2 fruit fly cellular contexts compared by ENCODE assay signal in the genomic region with DNA sequence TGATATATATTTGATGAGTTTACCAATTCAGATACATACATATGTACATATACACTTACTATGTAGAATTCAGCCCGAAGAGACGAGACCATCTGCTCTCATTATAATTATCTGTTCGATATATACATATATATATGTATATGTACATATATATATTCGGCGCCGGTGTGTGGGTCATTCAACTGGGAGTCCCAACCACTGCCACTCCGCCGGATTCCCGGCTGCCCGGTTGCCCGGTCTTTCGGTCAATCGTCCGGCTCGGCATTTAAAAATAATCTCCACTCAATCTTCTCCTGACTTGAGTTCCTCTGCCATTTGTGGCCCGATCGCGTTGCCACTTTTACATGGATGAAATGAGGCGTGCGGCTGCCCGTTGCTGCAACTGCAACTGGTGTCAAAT.
TF ChIP-seq lines count a peak whose summit lies in the region.

No protein-coding gene starts in this region.

- no peak for TF ChIP-seq CTCF in whole organism, embryonic (GFP tag; optimal IDR thresholded peaks at IDR 0.05; lab: Kevin White, UChicago)

TF ChIP-seq in whole organism, embryonic, 481 proteins besides CTCF, POLR2A, EP300 and RAD21:
- peak; percentile 33 for TF ChIP-seq sens (GFP tag; lab: Kevin White, UChicago)
- TF ChIP-seq kah (GFP tag; optimal IDR thresholded peaks at IDR 0.05; lab: Kevin White, UChicago) = peak; percentile 61
- TF ChIP-seq Mrtf (GFP tag; IDR thresholded peaks at IDR 0.05; lab: Robert Waterston, UW) = no peak
- no peak for TF ChIP-seq crc (GFP tag; optimal IDR thresholded peaks at IDR 0.05; lab: Kevin White, UChicago)
- TF ChIP-seq CG12769 (tag; optimal IDR thresholded peaks at IDR 0.05; lab: Kevin White, UChicago) = peak; percentile 17

TF ChIP-seq in whole organism, wandering third instar larva, 38 proteins besides CTCF, POLR2A, EP300 and RAD21:
- TF ChIP-seq Rel (GFP tag; optimal IDR thresholded peaks at IDR 0.05; lab: Kevin White, UChicago) = no peak
- TF ChIP-seq Rel (tag; optimal IDR thresholded peaks at IDR 0.05; lab: Kevin White, UChicago) = peak; percentile 67
- TF ChIP-seq Abd-B (GFP tag; optimal IDR thresholded peaks at IDR 0.05; lab: Kevin White, UChicago) = no peak
